Worm (Caenorhabditis elegans) whole organism, midembryonic: ENCODE measurements around the gene hil-6.
A peak's percentile ranks its signal among the peaks of the same experiment; 100 is the strongest.

ENCODE experiments used
- T22C8.4 ChIP-seq: fragments of 200-800 bp; sonication (Bioruptor generic); IDR thresholded peaks from 2 replicates; pipeline ENCODE4 v1.3.6; 2022; ENCODE audit warnings: missing genetic modification characterization, missing compliant biosample characterization
- cog-1 ChIP-seq: sonication (generic microtip); optimal IDR thresholded peaks from 2 replicates; lab custom pipeline; 2016; ENCODE audit warnings: missing genetic modification characterization, missing compliant biosample characterization
- flt-1 ChIP-seq: fragments of 200-800 bp; sonication (Bioruptor generic); IDR thresholded peaks from 2 replicates; pipeline ENCODE4 v1.3.6; 2022; ENCODE audit warnings: missing genetic modification characterization, missing compliant biosample characterization
- klf-2 ChIP-seq: fragments of 200-800 bp; sonication (Bioruptor generic); conservative IDR thresholded peaks from 2 replicates; pipeline ENCODE4 v1.3.6; 2022; ENCODE audit warnings: missing genetic modification reagents, missing genetic modification characterization, missing compliant biosample characterization
- med-1 ChIP-seq: sonication (generic microtip); optimal IDR thresholded peaks from 2 replicates; lab custom pipeline; 2017; ENCODE audit warnings: missing genetic modification characterization, mild to moderate bottlenecking, missing compliant biosample characterization, antibody characterized with exemption, missing genetic modification reagents; ENCODE audit not compliant: insufficient read depth
- ref-1 ChIP-seq: fragments of 200-800 bp; sonication (Bioruptor generic); conservative IDR thresholded peaks from 2 replicates; pipeline ENCODE4 v1.3.6; 2022; ENCODE audit warnings: missing genetic modification reagents, missing genetic modification characterization, missing compliant biosample characterization
- tab-1 ChIP-seq: fragments of 200-800 bp; sonication (Bioruptor generic); IDR thresholded peaks from 2 replicates; pipeline ENCODE4 v1.3.6; 2022; ENCODE audit warnings: missing genetic modification characterization, missing compliant biosample characterization
- ztf-23 ChIP-seq: fragments of 200-800 bp; sonication (Bioruptor generic); IDR thresholded peaks from 2 replicates; pipeline ENCODE4 v1.3.6; 2022; ENCODE audit warnings: missing genetic modification reagents, missing genetic modification characterization, missing compliant biosample characterization
- ztf-29 ChIP-seq: fragments of 200-800 bp; sonication (Bioruptor generic); IDR thresholded peaks from 2 replicates; pipeline ENCODE4 v1.3.6; 2022; ENCODE audit warnings: missing genetic modification reagents, missing genetic modification characterization, missing compliant biosample characterization

The hil-6 gene

ce11 chrV:2031454-2031853 is at the start of gene hil-6:
hil-6 (minus strand) TSS chrV:2031554.
- TF ChIP-seq ztf-29 = no peak
- no peak for TF ChIP-seq flt-1 (GFP tag; lab: Robert Waterston, UW)

ce11 chrV:2076043-2076442 is 44.7 kb upstream of the hil-6 start:
- TF ChIP-seq ref-1 (GFP tag; lab: Robert Waterston, UW) (no peak), ztf-29 (no peak), klf-2 (GFP tag; lab: Robert Waterston, UW) (no peak), flt-1 (GFP tag; lab: Robert Waterston, UW) (no peak), ztf-23 (GFP tag; lab: Robert Waterston, UW) (peak; percentile 26; the same call in 1 of the 2 replicates), T22C8.4 (no peak)

ce11 chrV:2072807-2073206 is 41.5 kb upstream of the hil-6 start, which contains the start of gene Y40B10A.9:
Y40B10A.9 (minus strand) TSS chrV:2072907.
- TF ChIP-seq med-1 (GFP tag; lab: Kevin White, UChicago) (no peak), ztf-23 (GFP tag; lab: Robert Waterston, UW) (no peak), tab-1 (GFP tag; lab: Robert Waterston, UW) (no peak), flt-1 (GFP tag; lab: Robert Waterston, UW) (no peak), ztf-29 (no peak), T22C8.4 (no peak), ref-1 (GFP tag; lab: Robert Waterston, UW) (no peak), klf-2 (GFP tag; lab: Robert Waterston, UW) (no peak), cog-1 (no peak)

- no peak for TF ChIP-seq tab-1 (GFP tag; lab: Robert Waterston, UW)
- TF ChIP-seq klf-2 (GFP tag; lab: Robert Waterston, UW) = no peak
- no peak for TF ChIP-seq med-1 (GFP tag; lab: Kevin White, UChicago)
- TF ChIP-seq ztf-29 = no peak
- no peak for TF ChIP-seq ztf-23 (GFP tag; lab: Robert Waterston, UW)
- no peak for TF ChIP-seq T22C8.4
- TF ChIP-seq ref-1 (GFP tag; lab: Robert Waterston, UW) = no peak
- no peak for TF ChIP-seq cog-1
- no peak for TF ChIP-seq flt-1 (GFP tag; lab: Robert Waterston, UW)
Measured at ce11 chrV:2068728-2069443, 37.5 kb upstream of the hil-6 start.

- no peak for TF ChIP-seq flt-1 (GFP tag; lab: Robert Waterston, UW)
- TF ChIP-seq T22C8.4 = no peak
- no peak for TF ChIP-seq ztf-29
- TF ChIP-seq klf-2 (GFP tag; lab: Robert Waterston, UW) = no peak
- TF ChIP-seq ref-1 (GFP tag; lab: Robert Waterston, UW) = no peak
- no peak for TF ChIP-seq tab-1 (GFP tag; lab: Robert Waterston, UW)
- no peak for TF ChIP-seq ztf-23 (GFP tag; lab: Robert Waterston, UW)
- no peak for TF ChIP-seq cog-1
- no peak for TF ChIP-seq med-1 (GFP tag; lab: Kevin White, UChicago)
Measured at ce11 chrV:2067985-2068499, 36.7 kb upstream of the hil-6 start, which contains the start of gene lbp-9. lbp-9 (plus strand) TSS chrV:2068449.

- TF ChIP-seq ref-1 (GFP tag; lab: Robert Waterston, UW) (no peak), flt-1 (GFP tag; lab: Robert Waterston, UW) (no peak), T22C8.4 (no peak), tab-1 (GFP tag; lab: Robert Waterston, UW) (no peak), klf-2 (GFP tag; lab: Robert Waterston, UW) (no peak), med-1 (GFP tag; lab: Kevin White, UChicago) (no peak), ztf-23 (GFP tag; lab: Robert Waterston, UW) (no peak), ztf-29 (no peak), cog-1 (no peak)
Measured at ce11 chrV:2067419-2067818, 36.1 kb upstream of the hil-6 start.

ce11 chrV:2066780-2067179 is 35.4 kb upstream of the hil-6 start, which contains the start of gene nhr-86:
nhr-86 (minus strand) TSS chrV:2066850.
- TF ChIP-seq ztf-29 = no peak
- no peak for TF ChIP-seq cog-1
- TF ChIP-seq flt-1 (GFP tag; lab: Robert Waterston, UW) = no peak
- no peak for TF ChIP-seq klf-2 (GFP tag; lab: Robert Waterston, UW)
- TF ChIP-seq T22C8.4 = no peak
- no peak for TF ChIP-seq ztf-23 (GFP tag; lab: Robert Waterston, UW)
- TF ChIP-seq med-1 (GFP tag; lab: Kevin White, UChicago) = no peak
- no peak for TF ChIP-seq ref-1 (GFP tag; lab: Robert Waterston, UW)
- no peak for TF ChIP-seq tab-1 (GFP tag; lab: Robert Waterston, UW)

ce11 chrV:2057324-2057723 is 26.0 kb upstream of the hil-6 start, which contains the start of gene comt-3:
comt-3 (plus strand) TSS chrV:2057537.
- TF ChIP-seq ztf-23 (GFP tag; lab: Robert Waterston, UW) = no peak
- TF ChIP-seq flt-1 (GFP tag; lab: Robert Waterston, UW) = no peak
- no peak for TF ChIP-seq ref-1 (GFP tag; lab: Robert Waterston, UW)
- no peak for TF ChIP-seq med-1 (GFP tag; lab: Kevin White, UChicago)
- no peak for TF ChIP-seq klf-2 (GFP tag; lab: Robert Waterston, UW)
- TF ChIP-seq cog-1 = no peak
- TF ChIP-seq tab-1 (GFP tag; lab: Robert Waterston, UW) = no peak
- no peak for TF ChIP-seq ztf-29
- no peak for TF ChIP-seq T22C8.4

- TF ChIP-seq ref-1 (GFP tag; lab: Robert Waterston, UW) (no peak), T22C8.4 (no peak), flt-1 (GFP tag; lab: Robert Waterston, UW) (no peak), ztf-29 (no peak), tab-1 (GFP tag; lab: Robert Waterston, UW) (no peak), ztf-23 (GFP tag; lab: Robert Waterston, UW) (no peak), cog-1 (no peak), med-1 (GFP tag; lab: Kevin White, UChicago) (no peak), klf-2 (GFP tag; lab: Robert Waterston, UW) (no peak)
Measured at ce11 chrV:2055765-2056504, 24.6 kb upstream of the hil-6 start.
